Fruit fly (Drosophila melanogaster) whole organism, embryonic: Measurements from ENCODE around the gene Bet3.

Experiments
- Awh ChIP-seq: fragments of 200-800 bp; sonication (Bioruptor generic); IDR thresholded peaks from 2 replicates; pipeline ENCODE4, ENCODE4 v1.3.6; 2022; ENCODE audit warnings: missing biosample characterization, missing genetic modification characterization
- CG10267 ChIP-seq: fragments of 200-800 bp; sonication (Bioruptor generic); optimal IDR thresholded peaks from 2 replicates; lab custom pipeline; 2018; ENCODE audit warnings: missing biosample characterization, mild to moderate bottlenecking, missing genetic modification characterization, moderate library complexity
- CG10366 ChIP-seq: fragments of 200-800 bp; sonication (Bioruptor generic); IDR thresholded peaks from 2 replicates; pipeline ENCODE4 v1.3.6; 2022; ENCODE audit warnings: missing biosample characterization, missing genetic modification characterization
- CG11695 ChIP-seq: fragments of 200-800 bp; sonication (Bioruptor generic); IDR thresholded peaks from 3 replicates; pipeline ENCODE4 v1.3.6; 2022; ENCODE audit warnings: missing biosample characterization, missing genetic modification characterization
- CG11723 ChIP-seq: fragments of 200-800 bp; sonication (Bioruptor generic); optimal IDR thresholded peaks from 2 replicates; lab custom pipeline; 2017; ENCODE audit warnings: missing biosample characterization, mild to moderate bottlenecking, missing genetic modification characterization
- CG12299 ChIP-seq: fragments of 200-800 bp; sonication (Bioruptor generic); optimal IDR thresholded peaks from 2 replicates; lab custom pipeline; 2018; ENCODE audit warnings: missing biosample characterization, mild to moderate bottlenecking, missing genetic modification characterization
- CG13123 ChIP-seq: fragments of 200-800 bp; sonication (Bioruptor generic); optimal IDR thresholded peaks from 2 replicates; lab custom pipeline; 2016; ENCODE audit warnings: missing biosample characterization, missing genetic modification characterization
- CG13894 ChIP-seq: fragments of 200-800 bp; sonication (Bioruptor generic); optimal IDR thresholded peaks from 3 replicates; lab custom pipeline; 2018; ENCODE audit warnings: missing biosample characterization, mild to moderate bottlenecking, missing genetic modification characterization, moderate library complexity
- CG14965 ChIP-seq: fragments of 200-800 bp; sonication (Bioruptor generic); optimal IDR thresholded peaks from 2 replicates; lab custom pipeline; 2016; ENCODE audit warnings: missing biosample characterization, missing genetic modification characterization, borderline replicate concordance
- CG15514 ChIP-seq: fragments of 200-800 bp; sonication (Bioruptor generic); optimal IDR thresholded peaks from 3 replicates; lab custom pipeline; 2017; ENCODE audit warnings: missing biosample characterization, missing genetic modification characterization, mild to moderate bottlenecking, moderate library complexity, missing genetic modification reagents
- CG16779 ChIP-seq: fragments of 200-800 bp; sonication (Bioruptor generic); IDR thresholded peaks from 2 replicates; pipeline ENCODE4 v1.3.6; 2022; ENCODE audit warnings: missing biosample characterization, missing genetic modification characterization
- CG16815 ChIP-seq: fragments of 200-800 bp; sonication (Bioruptor generic); optimal IDR thresholded peaks from 3 replicates; lab custom pipeline; 2017; ENCODE audit warnings: missing biosample characterization, mild to moderate bottlenecking, missing genetic modification characterization
- CG17385 ChIP-seq: fragments of 200-800 bp; sonication (Bioruptor generic); optimal IDR thresholded peaks from 3 replicates; lab custom pipeline; 2018; ENCODE audit warnings: missing biosample characterization, mild to moderate bottlenecking, missing genetic modification characterization
- CG17568 ChIP-seq: fragments of 200-800 bp; sonication (Bioruptor generic); optimal IDR thresholded peaks from 2 replicates; lab custom pipeline; 2018; ENCODE audit warnings: missing biosample characterization, mild to moderate bottlenecking, missing genetic modification characterization, moderate library complexity
- CG7987 ChIP-seq: fragments of 200-800 bp; sonication (Bioruptor generic); optimal IDR thresholded peaks from 2 replicates; lab custom pipeline; 2018; ENCODE audit warnings: missing biosample characterization, mild to moderate bottlenecking, missing genetic modification characterization, moderate library complexity
- CG8924 ChIP-seq: fragments of 200-800 bp; optimal IDR thresholded peaks from 3 replicates; lab custom pipeline; 2019; ENCODE audit warnings: missing biosample characterization, mild to moderate bottlenecking, missing genetic modification characterization, moderate library complexity
- CG9215 ChIP-seq: fragments of 200-800 bp; sonication (Bioruptor generic); IDR thresholded peaks from 2 replicates; pipeline ENCODE4 v1.3.6; 2022; ENCODE audit warnings: missing biosample characterization, missing genetic modification characterization
- Deaf1 ChIP-seq: fragments of 200-800 bp; optimal IDR thresholded peaks from 3 replicates; lab custom pipeline; 2019; ENCODE audit warnings: missing biosample characterization, mild to moderate bottlenecking, missing genetic modification characterization, moderate library complexity
- Dip2 ChIP-seq: fragments of 200-800 bp; sonication (Bioruptor generic); IDR thresholded peaks from 2 replicates; pipeline ENCODE4 v1.3.6; 2022; ENCODE audit warnings: missing biosample characterization, missing genetic modification characterization
- Doc3 ChIP-seq: fragments of 200-800 bp; sonication (Bioruptor generic); IDR thresholded peaks from 3 replicates; pipeline ENCODE4 v1.3.6; 2022; ENCODE audit warnings: missing biosample characterization, missing genetic modification characterization; ENCODE audit not compliant: partially characterized antibody
- ERR ChIP-seq: fragments of 200-800 bp; sonication (Bioruptor generic); optimal IDR thresholded peaks from 2 replicates; lab custom pipeline; 2016; ENCODE audit warnings: missing biosample characterization, missing genetic modification characterization
- Ets65A ChIP-seq: fragments of 200-800 bp; sonication (Bioruptor generic); peaks from one replicate; lab custom pipeline; 2016; ENCODE audit warnings: missing biosample characterization, missing genetic modification characterization
- Fer1 ChIP-seq: fragments of 200-800 bp; sonication (Bioruptor generic); optimal IDR thresholded peaks from 2 replicates; lab custom pipeline; 2017; ENCODE audit warnings: missing biosample characterization, mild to moderate bottlenecking, missing genetic modification characterization
- Hr39 ChIP-seq: fragments of >200 bp; optimal IDR thresholded peaks from 2 replicates; lab custom pipeline; 2017
- Lhr ChIP-seq: fragments of 200-800 bp; sonication (Bioruptor generic); optimal IDR thresholded peaks from 3 replicates; lab custom pipeline; 2017; ENCODE audit warnings: mild to moderate bottlenecking, missing biosample characterization, missing genetic modification reagents, missing genetic modification characterization
- Neu2 ChIP-seq: fragments of 200-800 bp; sonication (Bioruptor generic); optimal IDR thresholded peaks from 3 replicates; lab custom pipeline; 2016; ENCODE audit warnings: missing biosample characterization, missing genetic modification characterization, borderline replicate concordance
- Rfx ChIP-seq: fragments of 200-800 bp; sonication (Bioruptor generic); IDR thresholded peaks from 2 replicates; pipeline ENCODE4 v1.3.6; 2022; ENCODE audit warnings: missing biosample characterization, missing genetic modification characterization
- Sox100B ChIP-seq: fragments of 200-800 bp; sonication (Bioruptor generic); optimal IDR thresholded peaks from 3 replicates; lab custom pipeline; 2018; ENCODE audit warnings: missing biosample characterization, mild to moderate bottlenecking, missing genetic modification characterization
- TFAM ChIP-seq: fragments of 200-800 bp; sonication (Bioruptor generic); optimal IDR thresholded peaks from 2 replicates; lab custom pipeline; 2017; ENCODE audit warnings: missing biosample characterization, missing genetic modification characterization, inconsistent platforms
- ab ChIP-seq: fragments of 200-800 bp; sonication (Bioruptor generic); optimal IDR thresholded peaks from 2 replicates; lab custom pipeline; 2016; ENCODE audit warnings: missing biosample characterization, missing genetic modification characterization
- cas ChIP-seq: fragments of 200-800 bp; sonication (Bioruptor generic); IDR thresholded peaks from 2 replicates; pipeline ENCODE4 v1.3.6; 2022; ENCODE audit warnings: missing biosample characterization, missing genetic modification characterization
- chinmo ChIP-seq: fragments of 200-800 bp; sonication (Bioruptor generic); IDR thresholded peaks from 4 replicates; pipeline ENCODE4 v1.3.6; 2022; ENCODE audit warnings: missing biosample characterization, missing genetic modification characterization; ENCODE audit not compliant: partially characterized antibody
- chm ChIP-seq: fragments of 200-800 bp; sonication (Bioruptor generic); IDR thresholded peaks from 2 replicates; pipeline ENCODE4 v1.3.6; 2022; ENCODE audit warnings: missing biosample characterization, missing genetic modification characterization
- dan ChIP-seq: fragments of 200-800 bp; sonication (Bioruptor generic); IDR thresholded peaks from 2 replicates; pipeline ENCODE4 v1.3.6; 2022; ENCODE audit warnings: missing biosample characterization, missing genetic modification characterization
- eve ChIP-seq, 2 experiments: fragments of >200 bp; optimal IDR thresholded peaks; 2 replicates each; lab custom pipeline; 2017; ENCODE audit warnings: missing biosample characterization in 2 of 2, missing genetic modification characterization in 2 of 2
- exex ChIP-seq: fragments of 200-800 bp; sonication (Bioruptor generic); optimal IDR thresholded peaks from 4 replicates; lab custom pipeline; 2018; ENCODE audit warnings: missing biosample characterization, mild to moderate bottlenecking, missing genetic modification characterization, moderate library complexity
- fd96Cb ChIP-seq: fragments of 200-800 bp; sonication (Bioruptor generic); optimal IDR thresholded peaks from 2 replicates; lab custom pipeline; 2018; ENCODE audit warnings: missing biosample characterization, mild to moderate bottlenecking, missing genetic modification characterization, moderate library complexity
- fu2 ChIP-seq: fragments of 200-800 bp; sonication (Bioruptor generic); optimal IDR thresholded peaks from 2 replicates; lab custom pipeline; 2016; ENCODE audit warnings: missing biosample characterization, missing genetic modification characterization
- kay ChIP-seq: fragments of 200-800 bp; sonication (Bioruptor generic); optimal IDR thresholded peaks from 2 replicates; lab custom pipeline; 2016; ENCODE audit warnings: missing biosample characterization, missing genetic modification characterization
- knrl ChIP-seq: fragments of 200-800 bp; sonication (Bioruptor generic); IDR thresholded peaks from 3 replicates; pipeline ENCODE4 v1.3.6; 2022; ENCODE audit warnings: missing biosample characterization, missing genetic modification characterization; ENCODE audit not compliant: partially characterized antibody
- mirr ChIP-seq: fragments of 200-800 bp; sonication (Bioruptor generic); optimal IDR thresholded peaks from 3 replicates; lab custom pipeline; 2018; ENCODE audit warnings: missing biosample characterization, mild to moderate bottlenecking, missing genetic modification characterization
- nerfin-2 ChIP-seq: fragments of 200-800 bp; sonication (Bioruptor generic); IDR thresholded peaks from 2 replicates; pipeline ENCODE4 v1.3.6; 2022; ENCODE audit warnings: missing biosample characterization, missing genetic modification characterization; ENCODE audit not compliant: partially characterized antibody
- nom ChIP-seq: fragments of 200-800 bp; sonication (Bioruptor generic); optimal IDR thresholded peaks from 2 replicates; lab custom pipeline; 2017; ENCODE audit warnings: missing biosample characterization, missing genetic modification characterization, mild to moderate bottlenecking, moderate library complexity, missing genetic modification reagents
- repo ChIP-seq: fragments of 200-800 bp; sonication (Bioruptor generic); optimal IDR thresholded peaks from 2 replicates; lab custom pipeline; 2016; ENCODE audit warnings: missing biosample characterization, missing genetic modification characterization
- shn ChIP-seq: fragments of 200-800 bp; sonication (Bioruptor generic); optimal IDR thresholded peaks from 3 replicates; lab custom pipeline; 2016; ENCODE audit warnings: missing biosample characterization, missing genetic modification characterization
- ssp ChIP-seq: fragments of 200-800 bp; sonication (Bioruptor generic); IDR thresholded peaks from 2 replicates; pipeline ENCODE4 v1.3.6; 2022; ENCODE audit warnings: missing biosample characterization, missing genetic modification characterization
- toy ChIP-seq: fragments of 200-800 bp; sonication (Bioruptor generic); IDR thresholded peaks from 2 replicates; pipeline ENCODE4 v1.3.6; 2022; ENCODE audit warnings: missing biosample characterization, missing genetic modification characterization
- ttk ChIP-seq: fragments of 200-800 bp; sonication (Bioruptor generic); IDR thresholded peaks from 2 replicates; pipeline ENCODE4 v2.1.2; 2022; ENCODE audit warnings: missing biosample characterization, missing genetic modification characterization
- wek ChIP-seq: fragments of 200-800 bp; sonication (Bioruptor generic); optimal IDR thresholded peaks from 3 replicates; lab custom pipeline; 2018; ENCODE audit warnings: missing biosample characterization, mild to moderate bottlenecking, missing genetic modification characterization, moderate library complexity
- wor ChIP-seq: fragments of 200-800 bp; sonication (Bioruptor generic); IDR thresholded peaks from 2 replicates; pipeline ENCODE4 v1.3.6; 2022; ENCODE audit warnings: missing biosample characterization, missing genetic modification characterization

Bet3 gene

dm6 chr3L:9398435-9398981 is 43.6 kb downstream of the Bet3 start (continued):
- TF ChIP-seq kay = no peak
- no peak for TF ChIP-seq CG17568
- no peak for TF ChIP-seq Ets65A (GFP tag; lab: Kevin White, UChicago)
- TF ChIP-seq, all 482 proteins: peak for 46

dm6 chr3L:9398028-9398427 is 44.0 kb downstream of the Bet3 start:
- TF ChIP-seq nerfin-2 (GFP tag; lab: Robert Waterston, UW) = no peak
- TF ChIP-seq eve (GFP tag; optimal IDR thresholded peaks at IDR 0.05; lab: Kevin White, UChicago) = peak in 1 of 2 experiments; percentile 64
- TF ChIP-seq repo (GFP tag; lab: Kevin White, UChicago) = no peak
- no peak for TF ChIP-seq exex (tag; lab: Kevin White, UChicago)
- TF ChIP-seq CG11695 = no peak
- no peak for TF ChIP-seq toy (GFP tag; lab: Robert Waterston, UW)
- TF ChIP-seq mirr (GFP tag; lab: Kevin White, UChicago) = peak; percentile 21
- TF ChIP-seq Rfx = 0 out of 2 replicates have a peak, but pooled peaks have one; percentile 1
- no peak for TF ChIP-seq kay
- TF ChIP-seq cas = no peak
- 0 out of 4 replicates have a peak, but pooled peaks have one; percentile 48 for TF ChIP-seq chinmo (GFP tag; lab: Robert Waterston, UW)
- no peak for TF ChIP-seq CG8924 (tag; lab: Kevin White, UChicago)
- TF ChIP-seq Sox100B = no peak
- no peak for TF ChIP-seq fu2 (GFP tag; lab: Kevin White, UChicago)
- TF ChIP-seq Hr39 (lab: Kevin White, UChicago) = no peak
- TF ChIP-seq CG12299 (tag; lab: Kevin White, UChicago) = no peak
- TF ChIP-seq ERR (GFP tag; lab: Kevin White, UChicago) = no peak
- no peak for TF ChIP-seq CG17385
- no peak for TF ChIP-seq Fer1
- no peak for TF ChIP-seq fd96Cb (tag; lab: Kevin White, UChicago)
- no peak for TF ChIP-seq ssp (GFP tag; lab: Robert Waterston, UW)
- TF ChIP-seq CG15514 = no peak
- TF ChIP-seq dan (GFP tag; lab: Robert Waterston, UW) = no peak
- no peak for TF ChIP-seq CG9215 (GFP tag; lab: Robert Waterston, UW)
- no peak for TF ChIP-seq Awh (GFP tag; lab: Robert Waterston, UW)
- TF ChIP-seq wor (GFP tag; lab: Robert Waterston, UW) = no peak
- no peak for TF ChIP-seq CG11723 (GFP tag; lab: Kevin White, UChicago)
- TF ChIP-seq, all 482 proteins: peak for 4

- peak; percentile 94 for TF ChIP-seq CG7987 (GFP tag; lab: Kevin White, UChicago)
- no peak for TF ChIP-seq CG10267
- TF ChIP-seq CG13894 (tag; lab: Kevin White, UChicago) = peak; percentile 80
- no peak for TF ChIP-seq CG10366 (GFP tag; lab: Robert Waterston, UW)
- no peak for TF ChIP-seq knrl (GFP tag; lab: Robert Waterston, UW)
- no peak for TF ChIP-seq ttk (GFP tag; lab: Robert Waterston, UW)
- peak; percentile 33 for TF ChIP-seq TFAM (GFP tag; lab: Kevin White, UChicago)
- no peak for TF ChIP-seq Lhr (GFP tag; lab: Kevin White, UChicago)
- TF ChIP-seq CG13123 (GFP tag; lab: Kevin White, UChicago) = no peak
- no peak for TF ChIP-seq Doc3 (GFP tag; lab: Robert Waterston, UW)
- peak; percentile 2 for TF ChIP-seq Deaf1 (tag; lab: Kevin White, UChicago)
- TF ChIP-seq wek (GFP tag; lab: Kevin White, UChicago) = peak; percentile 79
- no peak for TF ChIP-seq CG16815 (GFP tag; lab: Kevin White, UChicago)
- no peak for TF ChIP-seq Dip2 (GFP tag; lab: Robert Waterston, UW)
- TF ChIP-seq CG16779 (GFP tag; lab: Robert Waterston, UW) = 0 out of 2 replicates have a peak, but pooled peaks have one; percentile 48
- TF ChIP-seq CG14965 (GFP tag; lab: Kevin White, UChicago) = peak; percentile 42
- TF ChIP-seq fd96Cb (tag; lab: Kevin White, UChicago) = no peak
- peak; percentile 60 for TF ChIP-seq nom (GFP tag; lab: Kevin White, UChicago)
- TF ChIP-seq Neu2 = no peak
- no peak for TF ChIP-seq shn (GFP tag; lab: Kevin White, UChicago)
- TF ChIP-seq chm (GFP tag; lab: Robert Waterston, UW) = peak; percentile 56
- TF ChIP-seq ab (GFP tag; lab: Kevin White, UChicago) = no peak
Measured at dm6 chr3L:9397156-9397555, 44.9 kb downstream of the Bet3 start.
